Worm (Caenorhabditis elegans) whole organism, L1 larva: ENCODE results near the gene mig-39.
A peak's percentile ranks its signal among the peaks of the same experiment; 100 is the strongest.

Experiments
- C04F5.9 ChIP-seq: sonication (generic microtip); optimal IDR thresholded peaks from 2 replicates; lab custom pipeline; 2016; ENCODE audit warnings: missing genetic modification characterization, missing compliant biosample characterization
- C16A3.4 ChIP-seq: fragments of 150-350 bp; optimal IDR thresholded peaks from 2 replicates; lab custom pipeline; 2014; ENCODE audit warnings: missing biosample characterization, missing genetic modification characterization
- C34B4.2 ChIP-seq: sonication (generic microtip); optimal IDR thresholded peaks from 2 replicates; lab custom pipeline; 2017; ENCODE audit warnings: mild to moderate bottlenecking, missing genetic modification characterization, missing compliant biosample characterization
- F16B12.6 ChIP-seq: fragments of 150-350 bp; optimal IDR thresholded peaks from 2 replicates; lab custom pipeline; 2014; ENCODE audit warnings: missing biosample characterization, missing genetic modification characterization
- Y116A8C.19 ChIP-seq: sonication (generic microtip); optimal IDR thresholded peaks from 2 replicates; lab custom pipeline; 2016; ENCODE audit warnings: missing compliant biosample characterization, missing genetic modification characterization, borderline replicate concordance
- aha-1 ChIP-seq: fragments of 150-350 bp; optimal IDR thresholded peaks from 2 replicates; lab custom pipeline; 2014; ENCODE audit warnings: missing biosample characterization, missing genetic modification characterization
- alr-1 ChIP-seq: fragments of 200-800 bp; sonication (Bioruptor generic); optimal IDR thresholded peaks from 2 replicates; lab custom pipeline; 2018; ENCODE audit warnings: borderline replicate concordance, mild to moderate bottlenecking, missing genetic modification characterization, missing compliant biosample characterization
- ama-1 ChIP-seq: fragments of 150-350 bp; optimal IDR thresholded peaks from 2 replicates; lab custom pipeline; 2014
- blmp-1 ChIP-seq: fragments of 150-350 bp; optimal IDR thresholded peaks from 2 replicates; lab custom pipeline; 2014; ENCODE audit warnings: missing biosample characterization, missing genetic modification characterization
- ceh-63 ChIP-seq: fragments of 200-800 bp; sonication (Bioruptor generic); optimal IDR thresholded peaks from 2 replicates; lab custom pipeline; 2018; ENCODE audit warnings: mild to moderate bottlenecking, missing genetic modification characterization, missing compliant biosample characterization
- ceh-8 ChIP-seq: fragments of 200-800 bp; sonication (Bioruptor generic); optimal IDR thresholded peaks from 2 replicates; lab custom pipeline; 2018; ENCODE audit warnings: mild to moderate bottlenecking, missing genetic modification characterization, moderate library complexity, missing compliant biosample characterization
- ceh-82 ChIP-seq, 3 experiments: fragments of 150-350 bp in 1 of 3; sonication (generic microtip) in 2 of 3; optimal IDR thresholded peaks; 2 replicates each; lab custom pipeline; 2014 to 2017; ENCODE audit warnings: missing biosample characterization in 3 of 3, missing genetic modification characterization in 3 of 3
- ceh-88 ChIP-seq: fragments of 200-800 bp; sonication (Bioruptor generic); IDR thresholded peaks from 2 replicates; pipeline ENCODE4 v1.3.6; 2022; ENCODE audit warnings: missing genetic modification characterization, missing compliant biosample characterization
- ceh-90 ChIP-seq: sonication (generic microtip); optimal IDR thresholded peaks from 2 replicates; lab custom pipeline; 2016; ENCODE audit warnings: missing genetic modification characterization, missing compliant biosample characterization
- ces-1 ChIP-seq: fragments of 150-350 bp; optimal IDR thresholded peaks from 2 replicates; lab custom pipeline; 2014; ENCODE audit warnings: missing biosample characterization, missing genetic modification reagents, missing genetic modification characterization
- efl-3 ChIP-seq: fragments of 200-800 bp; sonication (Bioruptor generic); optimal IDR thresholded peaks from 2 replicates; lab custom pipeline; 2018; ENCODE audit warnings: mild to moderate bottlenecking, missing genetic modification characterization, missing compliant biosample characterization
- egl-13 ChIP-seq: sonication (generic microtip); optimal IDR thresholded peaks from 2 replicates; lab custom pipeline; 2016; ENCODE audit warnings: missing genotype, missing genetic modification reagents, missing genetic modification characterization, missing compliant biosample characterization
- elt-2 ChIP-seq: sonication (generic microtip); optimal IDR thresholded peaks from 2 replicates; lab custom pipeline; 2016; ENCODE audit warnings: missing genetic modification characterization, mild to moderate bottlenecking, inconsistent platforms, missing compliant biosample characterization, missing genetic modification reagents
- elt-3 ChIP-seq, 6 experiments: fragments of 150-350 bp in 1 of 6; sonication (generic microtip); optimal IDR thresholded peaks; 2 replicates each; lab custom pipeline; 2017 to 2018; ENCODE audit warnings: missing biosample characterization in 6 of 6, missing genetic modification characterization in 6 of 6, inconsistent platforms in 1 of 6
- fkh-4 ChIP-seq: sonication (generic microtip); optimal IDR thresholded peaks from 2 replicates; lab custom pipeline; 2016; ENCODE audit warnings: missing compliant biosample characterization, missing genetic modification characterization, borderline replicate concordance
- grh-1 ChIP-seq: fragments of 200-800 bp; sonication (Bioruptor generic); IDR thresholded peaks from 2 replicates; pipeline ENCODE4 v1.3.6; 2022; ENCODE audit warnings: missing genetic modification reagents, missing genetic modification characterization, missing compliant biosample characterization
- hlh-17 ChIP-seq: fragments of 200-800 bp; sonication (Bioruptor generic); optimal IDR thresholded peaks from 2 replicates; lab custom pipeline; 2018; ENCODE audit warnings: missing genetic modification characterization, mild to moderate bottlenecking, missing compliant biosample characterization, moderate library complexity, borderline replicate concordance
- hpl-2 ChIP-seq: fragments of 150-350 bp; optimal IDR thresholded peaks from 2 replicates; lab custom pipeline; 2014; ENCODE audit warnings: missing biosample characterization, missing genetic modification reagents, missing genetic modification characterization
- irx-1 ChIP-seq: sonication (generic microtip); optimal IDR thresholded peaks from 2 replicates; lab custom pipeline; 2016; ENCODE audit warnings: missing genetic modification characterization, missing compliant biosample characterization
- lin-14 ChIP-seq: fragments of 200-800 bp; sonication (Bioruptor generic); optimal IDR thresholded peaks from 2 replicates; lab custom pipeline; 2018; ENCODE audit warnings: mild to moderate bottlenecking, missing genetic modification characterization, moderate library complexity, missing compliant biosample characterization
- lin-15B ChIP-seq: fragments of 150-350 bp; sonication (generic microtip); optimal IDR thresholded peaks from 3 replicates; lab custom pipeline; 2014; ENCODE audit warnings: missing biosample characterization, missing genetic modification characterization
- lsy-2 ChIP-seq, 2 experiments: fragments of 150-350 bp; optimal IDR thresholded peaks; 2 replicates each; lab custom pipeline; 2014; ENCODE audit warnings: missing biosample characterization in 2 of 2, missing genetic modification characterization in 2 of 2
- nhr-12 ChIP-seq: sonication (generic microtip); optimal IDR thresholded peaks from 2 replicates; lab custom pipeline; 2017; ENCODE audit warnings: missing biosample characterization, missing genetic modification characterization
- nhr-20 ChIP-seq: sonication (generic microtip); optimal IDR thresholded peaks from 2 replicates; lab custom pipeline; 2016; ENCODE audit warnings: mild to moderate bottlenecking, missing genetic modification characterization, missing compliant biosample characterization
- nhr-237 ChIP-seq: fragments of 150-350 bp; optimal IDR thresholded peaks from 2 replicates; lab custom pipeline; 2014; ENCODE audit warnings: missing biosample characterization, missing genetic modification characterization
- nhr-71 ChIP-seq: sonication (generic microtip); optimal IDR thresholded peaks from 2 replicates; lab custom pipeline; 2016; ENCODE audit warnings: mild to moderate bottlenecking, missing genetic modification characterization, moderate library complexity, missing compliant biosample characterization
- nhr-77 ChIP-seq: fragments of 150-350 bp; optimal IDR thresholded peaks from 2 replicates; lab custom pipeline; 2014; ENCODE audit warnings: missing biosample characterization, missing genetic modification characterization
- nhr-84 ChIP-seq: sonication (generic microtip); optimal IDR thresholded peaks from 2 replicates; lab custom pipeline; 2017; ENCODE audit warnings: missing biosample characterization, missing genetic modification characterization
- nhr-85 ChIP-seq: sonication (generic microtip); peaks from one replicate; lab custom pipeline; 2016; ENCODE audit warnings: missing genetic modification characterization, inconsistent platforms, missing compliant biosample characterization
- pag-3 ChIP-seq: sonication (generic microtip); optimal IDR thresholded peaks from 2 replicates; lab custom pipeline; 2017; ENCODE audit warnings: missing genetic modification characterization, mild to moderate bottlenecking, missing compliant biosample characterization, antibody characterized with exemption, borderline replicate concordance; ENCODE audit not compliant: insufficient read depth
- pax-3 ChIP-seq: fragments of 200-800 bp; sonication (Bioruptor generic); optimal IDR thresholded peaks from 2 replicates; lab custom pipeline; 2018; ENCODE audit warnings: mild to moderate bottlenecking, missing genetic modification characterization, moderate library complexity, missing compliant biosample characterization
- pqm-1 ChIP-seq: sonication (generic microtip); optimal IDR thresholded peaks from 3 replicates; lab custom pipeline; 2017; ENCODE audit warnings: missing biosample characterization, missing genetic modification characterization
- snpc-4 ChIP-seq: fragments of 150-350 bp; optimal IDR thresholded peaks from 2 replicates; lab custom pipeline; 2014; ENCODE audit warnings: missing biosample characterization, missing genetic modification characterization
- sox-4 ChIP-seq: sonication (generic microtip); optimal IDR thresholded peaks from 2 replicates; lab custom pipeline; 2016; ENCODE audit warnings: missing genetic modification characterization, missing compliant biosample characterization
- sptf-1 ChIP-seq: fragments of 150-350 bp; optimal IDR thresholded peaks from 2 replicates; lab custom pipeline; 2014; ENCODE audit warnings: missing biosample characterization, missing genetic modification characterization
- sup-37 ChIP-seq: fragments of 200-800 bp; sonication (Bioruptor generic); optimal IDR thresholded peaks from 2 replicates; lab custom pipeline; 2018; ENCODE audit warnings: mild to moderate bottlenecking, missing genetic modification characterization, missing compliant biosample characterization
- tlp-1 ChIP-seq: fragments of 150-350 bp; optimal IDR thresholded peaks from 2 replicates; lab custom pipeline; 2014; ENCODE audit warnings: missing biosample characterization, missing genetic modification characterization
- unc-30 ChIP-seq: sonication (generic microtip); optimal IDR thresholded peaks from 2 replicates; lab custom pipeline; 2017; ENCODE audit warnings: missing biosample characterization, missing genetic modification characterization
- unc-86 ChIP-seq: sonication (generic microtip); optimal IDR thresholded peaks from 2 replicates; lab custom pipeline; 2016; ENCODE audit warnings: missing genetic modification characterization, missing compliant biosample characterization
- vab-15 ChIP-seq: sonication (generic microtip); optimal IDR thresholded peaks from 2 replicates; lab custom pipeline; 2017; ENCODE audit warnings: missing genotype, mild to moderate bottlenecking, missing genetic modification characterization, missing compliant biosample characterization
- xbp-1 ChIP-seq: sonication (generic microtip); optimal IDR thresholded peaks from 2 replicates; lab custom pipeline; 2016; ENCODE audit warnings: missing genetic modification characterization, missing compliant biosample characterization
- zag-1 ChIP-seq: fragments of 150-350 bp; optimal IDR thresholded peaks from 2 replicates; lab custom pipeline; 2014; ENCODE audit warnings: missing biosample characterization, missing genetic modification characterization
- ztf-11 ChIP-seq, 2 experiments: sonication (generic microtip); optimal IDR thresholded peaks; 2 replicates each; lab custom pipeline; 2016 to 2017; ENCODE audit warnings: missing genetic modification characterization in 2 of 2, missing biosample characterization in 1 of 2, missing compliant biosample characterization in 1 of 2

mig-39 gene

ce11 chrIII:8446940-8447403 lies 19.9 kb upstream of the mig-39 start, which contains the start of gene rpn-3 (continued):
- TF ChIP-seq zag-1 (tag; lab: Kevin White, UChicago), result peak; percentile 63
- no peak for TF ChIP-seq alr-1 (tag; lab: Kevin White, UChicago)
- TF ChIP-seq pax-3 (tag; lab: Kevin White, UChicago), result peak; percentile 89
- no peak for TF ChIP-seq hlh-17 (GFP tag; lab: Kevin White, UChicago)
- peak; percentile 23 for TF ChIP-seq F16B12.6 (tag; lab: Kevin White, UChicago)
- TF ChIP-seq nhr-71 (tag; lab: Kevin White, UChicago), result peak; percentile 98
- peak; percentile 71 for TF ChIP-seq aha-1 (tag; lab: Kevin White, UChicago)
- peak; percentile 98 for TF ChIP-seq lin-14 (GFP tag; lab: Kevin White, UChicago)
- TF ChIP-seq blmp-1 (tag; lab: Kevin White, UChicago), result peak; percentile 85
- TF ChIP-seq lin-15B (tag; lab: Kevin White, UChicago), result peak; percentile 96
- TF ChIP-seq hpl-2 (GFP tag; lab: Kevin White, UChicago), result peak; percentile 67
- no peak for TF ChIP-seq tlp-1
- TF ChIP-seq pag-3 (tag; lab: Kevin White, UChicago), result peak; percentile 77
- TF ChIP-seq Y116A8C.19 (tag; lab: Kevin White, UChicago), result no peak
- TF ChIP-seq fkh-4 (tag; lab: Kevin White, UChicago), result peak; percentile 64
- peak; percentile 99 for TF ChIP-seq C16A3.4 (tag; lab: Kevin White, UChicago)
- TF ChIP-seq nhr-237 (tag; lab: Kevin White, UChicago), result peak; percentile 97
- TF ChIP-seq efl-3 (GFP tag; lab: Kevin White, UChicago), result peak; percentile 69
- peak; percentile 98 for TF ChIP-seq nhr-20 (tag; lab: Kevin White, UChicago)
- TF ChIP-seq nhr-12 (tag; lab: Kevin White, UChicago), result no peak
- peak; percentile 78 for TF ChIP-seq sox-4
- TF ChIP-seq unc-30, result no peak
- TF ChIP-seq irx-1 (tag; lab: Kevin White, UChicago), result peak; percentile 92
- peak; percentile 95 for TF ChIP-seq unc-86 (tag; lab: Kevin White, UChicago)
- peak; percentile 90 for TF ChIP-seq ceh-88 (GFP tag; lab: Robert Waterston, UW)
- TF ChIP-seq ztf-11 (tag; optimal IDR thresholded peaks at IDR 0.05; lab: Kevin White, UChicago), result peak in 1 of 2 experiments; percentile 90
- TF ChIP-seq nhr-77, result peak; percentile 95
- TF ChIP-seq sptf-1, result no peak
- no peak for TF ChIP-seq nhr-84 (tag; lab: Kevin White, UChicago)
- TF ChIP-seq sup-37 (GFP tag; lab: Kevin White, UChicago), result peak; percentile 83
- peak; percentile 91 for TF ChIP-seq grh-1 (GFP tag; lab: Robert Waterston, UW)
- TF ChIP-seq egl-13 (tag; lab: Kevin White, UChicago), result peak; percentile 95
- TF ChIP-seq xbp-1 (tag; lab: Kevin White, UChicago), result peak; percentile 96
- peak; percentile 61 for TF ChIP-seq ceh-90 (tag; lab: Kevin White, UChicago)
- TF ChIP-seq nhr-85 (tag; lab: Kevin White, UChicago), result peak; percentile 96
- peak in 5 of 6 experiments; percentile 27 to 95 (median 90) for TF ChIP-seq elt-3 (tag; optimal IDR thresholded peaks at IDR 0.05; lab: Kevin White, UChicago)
- TF ChIP-seq ces-1 (GFP tag; lab: Kevin White, UChicago), result no peak
- TF ChIP-seq ceh-8, result peak; percentile 85
- peak; percentile 75 for TF ChIP-seq elt-2 (tag; lab: Kevin White, UChicago)
- peak; percentile 77 for TF ChIP-seq ama-1 (lab: Kevin White, UChicago)
- no peak for TF ChIP-seq ceh-63 (GFP tag; lab: Kevin White, UChicago)
- TF ChIP-seq ceh-82 (tag; optimal IDR thresholded peaks at IDR 0.05; lab: Kevin White, UChicago), result peak; percentile 97 to 99 (median 98)
- peak; percentile 97 for TF ChIP-seq lsy-2 (tag; optimal IDR thresholded peaks at IDR 0.05; lab: Kevin White, UChicago)
- no peak for TF ChIP-seq C34B4.2
- peak; percentile 88 for TF ChIP-seq snpc-4 (tag; lab: Kevin White, UChicago)
- TF ChIP-seq C04F5.9, result peak; percentile 90
- peak; percentile 53 for TF ChIP-seq pqm-1 (tag; lab: Kevin White, UChicago)
- peak; percentile 43 for TF ChIP-seq vab-15
